Worm (Caenorhabditis elegans) whole organism, early embryonic: ENCODE results near the gene C15H9.9.

Source experiments
- B0310.2 ChIP-seq: sonication (generic microtip); optimal IDR thresholded peaks from 2 replicates; lab custom pipeline; 2016; ENCODE audit warnings: mild to moderate bottlenecking, missing genetic modification characterization, missing compliant biosample characterization
- F13C5.2 ChIP-seq: sonication (generic microtip); optimal IDR thresholded peaks from 2 replicates; lab custom pipeline; 2017; ENCODE audit warnings: mild to moderate bottlenecking, missing genetic modification characterization, inconsistent platforms, missing compliant biosample characterization
- aly-1 ChIP-seq: sonication (generic microtip); optimal IDR thresholded peaks from 2 replicates; lab custom pipeline; 2016; ENCODE audit warnings: missing genetic modification characterization, missing compliant biosample characterization
- ama-1 ChIP-seq: fragments of 150-350 bp; optimal IDR thresholded peaks from 2 replicates; lab custom pipeline; 2014
- ceh-13 ChIP-seq: fragments of 200-800 bp; sonication (Bioruptor generic); optimal IDR thresholded peaks from 2 replicates; lab custom pipeline; 2018; ENCODE audit warnings: mild to moderate bottlenecking, missing genetic modification characterization, missing compliant biosample characterization
- ceh-36 ChIP-seq: sonication (generic microtip); optimal IDR thresholded peaks from 2 replicates; lab custom pipeline; 2016; ENCODE audit warnings: missing genetic modification characterization, inconsistent platforms, missing compliant biosample characterization
- ets-7 ChIP-seq: sonication (generic microtip); optimal IDR thresholded peaks from 2 replicates; lab custom pipeline; 2016; ENCODE audit warnings: missing genotype, missing genetic modification characterization, missing compliant biosample characterization
- flt-1 ChIP-seq: fragments of 200-800 bp; sonication (Bioruptor generic); IDR thresholded peaks from 2 replicates; pipeline ENCODE4 v1.3.6; 2022; ENCODE audit warnings: missing genetic modification characterization, missing compliant biosample characterization
- hmbx-1 ChIP-seq: sonication (generic microtip); optimal IDR thresholded peaks from 2 replicates; lab custom pipeline; 2016; ENCODE audit warnings: mild to moderate bottlenecking, missing genetic modification characterization, missing compliant biosample characterization
- hmg-4 ChIP-seq: fragments of 200-800 bp; sonication (Bioruptor generic); optimal IDR thresholded peaks from 2 replicates; lab custom pipeline; 2018; ENCODE audit warnings: mild to moderate bottlenecking, missing genetic modification characterization, missing compliant biosample characterization
- hnd-1 ChIP-seq: sonication (generic microtip); optimal IDR thresholded peaks from 2 replicates; lab custom pipeline; 2016; ENCODE audit warnings: missing genetic modification characterization, missing compliant biosample characterization
- pes-1 ChIP-seq: fragments of 200-800 bp; sonication (Bioruptor generic); IDR thresholded peaks from 2 replicates; pipeline ENCODE4 v1.3.6; 2022; ENCODE audit warnings: missing genetic modification reagents, missing genetic modification characterization, missing compliant biosample characterization
- scrt-1 ChIP-seq: fragments of 200-800 bp; sonication (Bioruptor generic); IDR thresholded peaks from 2 replicates; pipeline ENCODE4 v1.3.6; 2022; ENCODE audit warnings: missing genetic modification characterization, missing compliant biosample characterization
- sea-1 ChIP-seq: fragments of 200-800 bp; sonication (Bioruptor generic); conservative IDR thresholded peaks from 2 replicates; pipeline ENCODE4 v1.3.6; 2022; ENCODE audit warnings: missing genetic modification characterization, missing compliant biosample characterization
- tbx-11 ChIP-seq: fragments of 200-800 bp; sonication (Bioruptor generic); IDR thresholded peaks from 2 replicates; pipeline ENCODE4 v1.3.6; 2022; ENCODE audit warnings: missing genetic modification characterization, missing compliant biosample characterization
- tbx-37 ChIP-seq: fragments of 200-800 bp; sonication (Bioruptor generic); conservative IDR thresholded peaks from 2 replicates; pipeline ENCODE4 v1.3.6; 2022; ENCODE audit warnings: missing genetic modification reagents, missing genetic modification characterization, missing compliant biosample characterization
- tra-4 ChIP-seq: sonication (generic microtip); optimal IDR thresholded peaks from 2 replicates; lab custom pipeline; 2017; ENCODE audit warnings: missing genetic modification characterization, missing compliant biosample characterization

C15H9.9 gene

DNA sequence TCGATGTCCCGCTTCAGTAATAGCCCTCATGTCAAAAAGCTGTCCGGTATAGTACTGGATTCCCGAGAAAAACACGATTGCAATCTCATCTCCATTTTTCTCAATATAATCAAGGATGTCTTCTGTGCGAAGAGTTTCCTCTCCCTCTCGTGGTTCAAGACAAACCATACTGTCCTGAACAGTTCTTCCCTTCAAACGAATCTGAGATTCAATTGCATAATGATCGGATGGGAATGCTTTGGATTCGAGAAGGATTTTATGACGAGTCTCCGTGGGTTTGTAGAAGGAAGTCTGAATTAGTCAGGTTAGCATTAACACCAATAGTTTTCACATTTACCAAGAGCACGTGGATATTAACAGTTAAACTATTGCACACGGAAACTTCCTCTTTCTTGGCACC is 20.1 kb downstream of the C15H9.9 start:
- TF ChIP-seq tbx-37 = no peak
- TF ChIP-seq hnd-1 (tag; lab: Kevin White, UChicago) = no peak
- TF ChIP-seq flt-1 (GFP tag; lab: Robert Waterston, UW) = no peak
- no peak for TF ChIP-seq aly-1 (tag; lab: Kevin White, UChicago)
- no peak for TF ChIP-seq F13C5.2 (tag; lab: Kevin White, UChicago)
- TF ChIP-seq sea-1 = no peak
- no peak for TF ChIP-seq tra-4 (tag; lab: Kevin White, UChicago)
- no peak for TF ChIP-seq B0310.2 (tag; lab: Kevin White, UChicago)
- no peak for TF ChIP-seq ets-7
- TF ChIP-seq hmbx-1 (tag; lab: Kevin White, UChicago) = no peak
- no peak for TF ChIP-seq ama-1 (lab: Kevin White, UChicago)
- TF ChIP-seq pes-1 = no peak
- TF ChIP-seq ceh-13 (GFP tag; lab: Kevin White, UChicago) = no peak
- TF ChIP-seq ceh-36 (tag; lab: Kevin White, UChicago) = no peak
- TF ChIP-seq hmg-4 = no peak
- no peak for TF ChIP-seq scrt-1 (GFP tag; lab: Robert Waterston, UW)
- no peak for TF ChIP-seq tbx-11 (GFP tag; lab: Robert Waterston, UW)

ce11 chrX:6103297-6103696 is 24.8 kb downstream of the C15H9.9 start, which contains the start of gene C15H9.11:
TSS of gene C15H9.11 (minus strand) at chrX:6103397.
- TF ChIP-seq F13C5.2 (tag; lab: Kevin White, UChicago) = no peak
- no peak for TF ChIP-seq ama-1 (lab: Kevin White, UChicago)

ce11 chrX:6100395-6101099 is 27.5 kb downstream of the C15H9.9 start:
- no peak for TF ChIP-seq hmg-4
- no peak for TF ChIP-seq aly-1 (tag; lab: Kevin White, UChicago)
- TF ChIP-seq ceh-36 (tag; lab: Kevin White, UChicago) = no peak
- no peak for TF ChIP-seq flt-1 (GFP tag; lab: Robert Waterston, UW)
- TF ChIP-seq ceh-13 (GFP tag; lab: Kevin White, UChicago) = no peak
- TF ChIP-seq ets-7 = no peak
- no peak for TF ChIP-seq hnd-1 (tag; lab: Kevin White, UChicago)
- TF ChIP-seq tra-4 (tag; lab: Kevin White, UChicago) = no peak

DNA sequence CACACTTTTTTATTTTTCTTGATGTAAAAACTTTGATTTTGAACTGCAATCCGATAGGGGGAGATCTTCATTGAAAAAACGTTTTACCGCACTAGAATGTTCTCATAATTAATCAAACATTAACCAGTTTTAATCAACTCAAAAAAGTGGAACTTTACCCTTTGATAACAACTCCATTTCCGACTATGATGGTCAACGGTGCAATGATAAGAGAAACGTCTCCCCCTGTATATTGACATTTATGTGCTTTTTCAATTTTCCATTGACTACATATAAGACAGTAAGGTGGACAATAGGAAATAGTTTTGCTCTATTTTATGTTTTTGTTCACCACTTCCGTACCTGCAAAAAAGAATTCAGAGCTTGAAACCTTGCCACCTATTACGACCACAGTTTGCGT is 29.7 kb downstream of the C15H9.9 start:
- TF ChIP-seq B0310.2 (tag; lab: Kevin White, UChicago) = no peak
- TF ChIP-seq hmbx-1 (tag; lab: Kevin White, UChicago) = no peak
- no peak for TF ChIP-seq F13C5.2 (tag; lab: Kevin White, UChicago)
- TF ChIP-seq scrt-1 (GFP tag; lab: Robert Waterston, UW) = no peak
- no peak for TF ChIP-seq tbx-11 (GFP tag; lab: Robert Waterston, UW)
- no peak for TF ChIP-seq hmg-4
- TF ChIP-seq tbx-37 = no peak
- TF ChIP-seq pes-1 = no peak
- TF ChIP-seq ama-1 (lab: Kevin White, UChicago) = no peak
- no peak for TF ChIP-seq ets-7
- TF ChIP-seq aly-1 (tag; lab: Kevin White, UChicago) = no peak

ce11 chrX:6097551-6097950 is 30.5 kb downstream of the C15H9.9 start, which contains the start of gene C15H9.4:
TSS of gene C15H9.4 (plus strand) at chrX:6097643.
- TF ChIP-seq hmbx-1 (tag; lab: Kevin White, UChicago) (no peak), hmg-4 (peak; percentile 81), ceh-36 (tag; lab: Kevin White, UChicago) (peak; percentile 20), sea-1 (peak; percentile 69; the same call in 1 of the 2 replicates), scrt-1 (GFP tag; lab: Robert Waterston, UW) (peak; percentile 70; the same call in 1 of the 2 replicates), pes-1 (0 out of 2 replicates have a peak, but pooled peaks have one; percentile 49), flt-1 (GFP tag; lab: Robert Waterston, UW) (peak; percentile 54), tbx-37 (no peak), F13C5.2 (tag; lab: Kevin White, UChicago) (peak; percentile 72)

- TF ChIP-seq ets-7 (no peak), tbx-11 (GFP tag; lab: Robert Waterston, UW) (no peak), aly-1 (tag; lab: Kevin White, UChicago) (no peak), B0310.2 (tag; lab: Kevin White, UChicago) (no peak), hnd-1 (tag; lab: Kevin White, UChicago) (no peak), sea-1 (no peak)
Observed at ce11 chrX:6093046-6093445, 35.0 kb downstream of the C15H9.9 start, which contains the start of gene C15H9.5. TSS of gene C15H9.5 (plus strand) at chrX:6093300.

ce11 chrX:6092533-6092932 is 35.5 kb downstream of the C15H9.9 start:
- TF ChIP-seq hmg-4 (no peak), aly-1 (tag; lab: Kevin White, UChicago) (no peak), scrt-1 (GFP tag; lab: Robert Waterston, UW) (no peak), ceh-36 (tag; lab: Kevin White, UChicago) (no peak), ama-1 (lab: Kevin White, UChicago) (no peak)

DNA sequence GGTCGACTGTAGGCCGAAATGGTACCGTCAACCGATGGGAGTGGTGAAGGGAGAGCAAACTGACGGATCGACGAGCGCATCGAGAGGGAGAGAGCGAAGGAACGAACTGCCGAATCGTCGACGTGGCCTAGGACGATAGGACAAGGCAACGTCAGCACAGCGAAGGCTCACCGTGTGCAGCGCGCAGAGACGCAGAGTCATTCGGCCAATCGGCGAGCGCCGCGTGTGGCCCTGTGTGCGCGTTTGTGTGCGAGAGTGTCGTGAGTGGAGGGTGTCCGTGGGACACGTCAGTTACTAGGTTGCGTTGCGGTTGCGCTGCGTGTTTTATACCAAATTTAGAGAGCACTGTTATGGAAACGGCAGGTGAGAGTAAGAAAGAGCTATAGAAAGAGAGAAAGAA is 36.1 kb downstream of the C15H9.9 start, which contains the start of gene hsp-3:
Gene hsp-3 (minus strand): TSS at position 158 of the 400 bp plus-strand sequence.
- TF ChIP-seq ama-1 (lab: Kevin White, UChicago) (no peak), ceh-36 (tag; lab: Kevin White, UChicago) (no peak), B0310.2 (tag; lab: Kevin White, UChicago) (peak; percentile 49), tra-4 (tag; lab: Kevin White, UChicago) (peak; percentile 39), tbx-11 (GFP tag; lab: Robert Waterston, UW) (peak; percentile 51; the same call in 1 of the 2 replicates), tbx-37 (peak; percentile 47), ceh-13 (GFP tag; lab: Kevin White, UChicago) (no peak), hnd-1 (tag; lab: Kevin White, UChicago) (no peak), pes-1 (no peak), ets-7 (peak; percentile 5), hmg-4 (peak; percentile 48), hmbx-1 (tag; lab: Kevin White, UChicago) (no peak), F13C5.2 (tag; lab: Kevin White, UChicago) (peak; percentile 74), scrt-1 (GFP tag; lab: Robert Waterston, UW) (no peak), flt-1 (GFP tag; lab: Robert Waterston, UW) (0 out of 2 replicates have a peak, but pooled peaks have one; percentile 36), sea-1 (0 out of 2 replicates have a peak, but pooled peaks have one; percentile 69), aly-1 (tag; lab: Kevin White, UChicago) (peak; percentile 55)
